Worm (Caenorhabditis elegans): ENCODE data around the gene F40G9.6.

The F40G9.6 gene

DNA sequence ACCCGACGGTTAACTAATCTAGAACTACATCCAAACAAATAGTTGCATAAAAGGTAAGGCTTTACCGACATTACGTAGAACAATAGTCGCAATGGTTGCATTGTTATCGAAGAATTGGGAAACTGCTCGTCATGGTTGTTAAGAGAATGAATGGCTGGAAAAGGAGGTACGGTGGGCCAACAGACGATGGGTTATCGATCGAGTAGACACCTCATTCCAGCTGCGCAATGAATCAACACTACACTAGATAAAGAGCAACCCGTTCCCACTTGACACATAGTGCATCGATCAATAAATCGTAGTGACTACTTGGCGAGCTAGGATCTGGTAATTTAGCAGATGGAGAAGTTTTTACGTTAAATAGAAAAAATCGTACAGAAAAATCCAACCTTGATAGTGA, 34.3 kb upstream of the F40G9.6 start, which contains the start of the genes T17A3.12 and fbxb-83:
Gene T17A3.12 (minus strand): TSS at position 101 of the 400 bp plus-strand sequence.
Gene fbxb-83 (minus strand): TSS at position 134 of the 400 bp plus-strand sequence.
- TF ChIP-seq ama-1 (optimal IDR thresholded peaks at IDR 0.05) (no peak), tra-4 (tag; optimal IDR thresholded peaks at IDR 0.05) (no peak), hnd-1 (tag; optimal IDR thresholded peaks at IDR 0.05) (no peak)

DNA sequence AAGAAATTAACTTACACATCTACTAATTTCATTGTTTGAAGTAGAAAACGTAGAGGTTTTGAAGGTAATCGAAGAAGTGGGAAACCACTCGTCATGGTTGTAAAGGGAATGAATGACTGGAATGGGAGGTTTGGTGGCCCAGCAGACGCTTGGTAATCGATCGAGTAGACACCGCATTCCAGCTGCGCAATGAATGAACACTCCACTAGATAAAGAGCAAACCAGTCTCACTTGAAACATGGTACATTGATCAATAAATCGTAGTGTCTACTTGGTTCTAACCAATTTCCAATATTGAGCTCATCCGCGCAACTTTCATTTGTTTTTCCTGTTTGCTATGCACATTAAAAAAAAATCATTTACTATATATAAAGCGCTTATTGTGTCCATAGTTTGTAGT, 33.0 kb upstream of the F40G9.6 start, which contains the start of gene fbxb-84:
Gene fbxb-84 (minus strand): TSS at position 101 of the 400 bp plus-strand sequence.
- no peak for TF ChIP-seq sea-1 (GFP tag; conservative IDR thresholded peaks at IDR 0.05)
- no peak for TF ChIP-seq ets-7 (tag; optimal IDR thresholded peaks at IDR 0.05)
- TF ChIP-seq hnd-1 (tag; optimal IDR thresholded peaks at IDR 0.05), result no peak
- TF ChIP-seq flt-1 (GFP tag; IDR thresholded peaks at IDR 0.05), result no peak
- TF ChIP-seq tbx-11 (GFP tag; IDR thresholded peaks at IDR 0.05), result no peak
- no peak for TF ChIP-seq pes-1 (GFP tag; IDR thresholded peaks at IDR 0.05)
- no peak for TF ChIP-seq ceh-13 (GFP tag; optimal IDR thresholded peaks at IDR 0.05)
- no peak for TF ChIP-seq hmbx-1 (tag; optimal IDR thresholded peaks at IDR 0.05)
- TF ChIP-seq ceh-36 (tag; optimal IDR thresholded peaks at IDR 0.05), result no peak
- no peak for TF ChIP-seq tra-4 (tag; optimal IDR thresholded peaks at IDR 0.05)
- TF ChIP-seq hmg-4 (GFP tag; optimal IDR thresholded peaks at IDR 0.05), result no peak
- TF ChIP-seq ama-1 (optimal IDR thresholded peaks at IDR 0.05), result no peak
- no peak for TF ChIP-seq F13C5.2 (tag; optimal IDR thresholded peaks at IDR 0.05)
- no peak for TF ChIP-seq aly-1 (tag; optimal IDR thresholded peaks at IDR 0.05)
- TF ChIP-seq tbx-37 (GFP tag; conservative IDR thresholded peaks at IDR 0.05), result no peak
- TF ChIP-seq scrt-1 (GFP tag; IDR thresholded peaks at IDR 0.05), result no peak
- TF ChIP-seq B0310.2 (tag; optimal IDR thresholded peaks at IDR 0.05), result no peak

- TF ChIP-seq ceh-36 (tag; optimal IDR thresholded peaks at IDR 0.05), result no peak
- TF ChIP-seq pes-1 (GFP tag; IDR thresholded peaks at IDR 0.05), result no peak
- TF ChIP-seq aly-1 (tag; optimal IDR thresholded peaks at IDR 0.05), result no peak
- no peak for TF ChIP-seq ceh-13 (GFP tag; optimal IDR thresholded peaks at IDR 0.05)
- no peak for TF ChIP-seq flt-1 (GFP tag; IDR thresholded peaks at IDR 0.05)
- no peak for TF ChIP-seq tra-4 (tag; optimal IDR thresholded peaks at IDR 0.05)
- TF ChIP-seq B0310.2 (tag; optimal IDR thresholded peaks at IDR 0.05), result no peak
Observed at ce11 chrIII:147570-148076, 31.7 kb upstream of the F40G9.6 start, which contains the start of gene sqst-5. Gene sqst-5, minus strand, starts transcription at chrIII:147620.

ce11 chrIII:149132-149531, 30.2 kb upstream of the F40G9.6 start:
- no peak for TF ChIP-seq tbx-11 (GFP tag; IDR thresholded peaks at IDR 0.05)
- no peak for TF ChIP-seq ama-1 (optimal IDR thresholded peaks at IDR 0.05)
- no peak for TF ChIP-seq scrt-1 (GFP tag; IDR thresholded peaks at IDR 0.05)

DNA sequence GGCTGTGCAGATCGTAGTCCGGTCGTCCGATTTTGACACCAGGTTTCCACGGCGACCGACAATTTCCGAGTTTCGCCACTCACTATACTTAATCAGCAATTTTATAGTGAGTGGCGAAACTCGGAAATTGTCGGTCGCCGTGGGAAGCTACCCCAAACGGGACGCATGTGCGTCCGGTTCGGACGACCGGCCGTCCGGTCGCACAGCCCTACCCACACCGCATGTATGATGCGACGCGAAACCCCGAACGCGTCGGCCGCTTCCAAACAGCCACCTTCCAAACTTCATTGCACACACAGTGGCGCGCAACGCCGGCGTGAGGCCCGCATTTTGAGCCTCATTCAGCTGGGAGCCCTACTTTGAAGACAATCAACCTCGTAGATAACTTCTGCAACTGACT, 28.3 kb upstream of the F40G9.6 start:
- TF ChIP-seq hnd-1 (tag; optimal IDR thresholded peaks at IDR 0.05) (no peak), F13C5.2 (tag; optimal IDR thresholded peaks at IDR 0.05) (no peak), ama-1 (optimal IDR thresholded peaks at IDR 0.05) (no peak), pes-1 (GFP tag; IDR thresholded peaks at IDR 0.05) (no peak), hmbx-1 (tag; optimal IDR thresholded peaks at IDR 0.05) (no peak), ets-7 (tag; optimal IDR thresholded peaks at IDR 0.05) (no peak), tra-4 (tag; optimal IDR thresholded peaks at IDR 0.05) (no peak), tbx-11 (GFP tag; IDR thresholded peaks at IDR 0.05) (no peak), ceh-13 (GFP tag; optimal IDR thresholded peaks at IDR 0.05) (no peak), aly-1 (tag; optimal IDR thresholded peaks at IDR 0.05) (no peak), hmg-4 (GFP tag; optimal IDR thresholded peaks at IDR 0.05) (no peak), sea-1 (GFP tag; conservative IDR thresholded peaks at IDR 0.05) (no peak), B0310.2 (tag; optimal IDR thresholded peaks at IDR 0.05) (no peak), tbx-37 (GFP tag; conservative IDR thresholded peaks at IDR 0.05) (no peak), flt-1 (GFP tag; IDR thresholded peaks at IDR 0.05) (no peak), ceh-36 (tag; optimal IDR thresholded peaks at IDR 0.05) (no peak), scrt-1 (GFP tag; IDR thresholded peaks at IDR 0.05) (no peak)

ce11 chrIII:154168-154567, 25.2 kb upstream of the F40G9.6 start:
- TF ChIP-seq ama-1 (optimal IDR thresholded peaks at IDR 0.05) (no peak), tra-4 (tag; optimal IDR thresholded peaks at IDR 0.05) (no peak), flt-1 (GFP tag; IDR thresholded peaks at IDR 0.05) (no peak), tbx-37 (GFP tag; conservative IDR thresholded peaks at IDR 0.05) (no peak), F13C5.2 (tag; optimal IDR thresholded peaks at IDR 0.05) (no peak), ceh-13 (GFP tag; optimal IDR thresholded peaks at IDR 0.05) (no peak), ceh-36 (tag; optimal IDR thresholded peaks at IDR 0.05) (no peak), pes-1 (GFP tag; IDR thresholded peaks at IDR 0.05) (no peak), tbx-11 (GFP tag; IDR thresholded peaks at IDR 0.05) (no peak), hnd-1 (tag; optimal IDR thresholded peaks at IDR 0.05) (no peak), scrt-1 (GFP tag; IDR thresholded peaks at IDR 0.05) (no peak), hmg-4 (GFP tag; optimal IDR thresholded peaks at IDR 0.05) (no peak), B0310.2 (tag; optimal IDR thresholded peaks at IDR 0.05) (no peak), hmbx-1 (tag; optimal IDR thresholded peaks at IDR 0.05) (no peak), sea-1 (GFP tag; conservative IDR thresholded peaks at IDR 0.05) (no peak), ets-7 (tag; optimal IDR thresholded peaks at IDR 0.05) (no peak)

ce11 chrIII:156645-157044, 22.7 kb upstream of the F40G9.6 start, which contains the start of the genes zig-13 and ver-1:
Gene zig-13, minus strand, starts transcription at chrIII:156745.
Gene ver-1, plus strand, starts transcription at chrIII:156824.
- TF ChIP-seq ets-7 (tag; optimal IDR thresholded peaks at IDR 0.05) (no peak), tbx-11 (GFP tag; IDR thresholded peaks at IDR 0.05) (no peak), ama-1 (optimal IDR thresholded peaks at IDR 0.05) (no peak), ceh-36 (tag; optimal IDR thresholded peaks at IDR 0.05) (no peak), flt-1 (GFP tag; IDR thresholded peaks at IDR 0.05) (no peak), hmbx-1 (tag; optimal IDR thresholded peaks at IDR 0.05) (no peak)

ce11 chrIII:157980-158379, 21.4 kb upstream of the F40G9.6 start:
- TF ChIP-seq ama-1 (optimal IDR thresholded peaks at IDR 0.05), result no peak
- TF ChIP-seq ceh-13 (GFP tag; optimal IDR thresholded peaks at IDR 0.05), result no peak
- no peak for TF ChIP-seq sea-1 (GFP tag; conservative IDR thresholded peaks at IDR 0.05)
- TF ChIP-seq ceh-36 (tag; optimal IDR thresholded peaks at IDR 0.05), result no peak
- TF ChIP-seq hnd-1 (tag; optimal IDR thresholded peaks at IDR 0.05), result no peak
- no peak for TF ChIP-seq B0310.2 (tag; optimal IDR thresholded peaks at IDR 0.05)
- TF ChIP-seq F13C5.2 (tag; optimal IDR thresholded peaks at IDR 0.05), result no peak
- no peak for TF ChIP-seq tbx-37 (GFP tag; conservative IDR thresholded peaks at IDR 0.05)
- TF ChIP-seq tra-4 (tag; optimal IDR thresholded peaks at IDR 0.05), result no peak
- TF ChIP-seq flt-1 (GFP tag; IDR thresholded peaks at IDR 0.05), result no peak
- no peak for TF ChIP-seq pes-1 (GFP tag; IDR thresholded peaks at IDR 0.05)
- no peak for TF ChIP-seq aly-1 (tag; optimal IDR thresholded peaks at IDR 0.05)
- no peak for TF ChIP-seq tbx-11 (GFP tag; IDR thresholded peaks at IDR 0.05)
- TF ChIP-seq scrt-1 (GFP tag; IDR thresholded peaks at IDR 0.05), result no peak
- no peak for TF ChIP-seq hmg-4 (GFP tag; optimal IDR thresholded peaks at IDR 0.05)
- TF ChIP-seq ets-7 (tag; optimal IDR thresholded peaks at IDR 0.05), result no peak
- TF ChIP-seq hmbx-1 (tag; optimal IDR thresholded peaks at IDR 0.05), result no peak

All from whole organism, early embryonic.